Worm (Caenorhabditis elegans) whole organism, late embryonic: ENCODE results near the gene cpg-8.

Experiments
- T23F11.4 ChIP-seq: fragments of 200-800 bp; sonication (Bioruptor generic); optimal IDR thresholded peaks from 2 replicates; lab custom pipeline; 2018; ENCODE audit warnings: mild to moderate bottlenecking, missing genetic modification characterization, missing compliant biosample characterization
- ceh-6 ChIP-seq: fragments of 200-800 bp; sonication (Bioruptor generic); optimal IDR thresholded peaks from 2 replicates; lab custom pipeline; 2018; ENCODE audit warnings: mild to moderate bottlenecking, missing genetic modification characterization, missing compliant biosample characterization
- che-1 ChIP-seq: sonication (generic microtip); optimal IDR thresholded peaks from 2 replicates; lab custom pipeline; 2016; ENCODE audit warnings: mild to moderate bottlenecking, missing genetic modification characterization, missing compliant biosample characterization
- elt-2 ChIP-seq: sonication (generic microtip); optimal IDR thresholded peaks from 2 replicates; lab custom pipeline; 2016; ENCODE audit warnings: missing genetic modification reagents, missing genetic modification characterization, missing compliant biosample characterization
- pag-3 ChIP-seq: sonication (generic microtip); optimal IDR thresholded peaks from 2 replicates; lab custom pipeline; 2016; ENCODE audit warnings: missing compliant biosample characterization, missing genetic modification characterization, borderline replicate concordance
- pha-4 ChIP-seq: fragments of 150-350 bp; optimal IDR thresholded peaks from 2 replicates; lab custom pipeline; 2018; ENCODE audit warnings: missing biosample characterization, missing genetic modification reagents, missing genetic modification characterization
- sox-4 ChIP-seq: sonication (generic microtip); optimal IDR thresholded peaks from 2 replicates; lab custom pipeline; 2017; ENCODE audit warnings: mild to moderate bottlenecking, missing genetic modification characterization, inconsistent platforms, missing compliant biosample characterization
- unc-86 ChIP-seq: sonication (generic microtip); optimal IDR thresholded peaks from 2 replicates; lab custom pipeline; 2016; ENCODE audit warnings: missing genetic modification characterization, missing compliant biosample characterization

DNA sequence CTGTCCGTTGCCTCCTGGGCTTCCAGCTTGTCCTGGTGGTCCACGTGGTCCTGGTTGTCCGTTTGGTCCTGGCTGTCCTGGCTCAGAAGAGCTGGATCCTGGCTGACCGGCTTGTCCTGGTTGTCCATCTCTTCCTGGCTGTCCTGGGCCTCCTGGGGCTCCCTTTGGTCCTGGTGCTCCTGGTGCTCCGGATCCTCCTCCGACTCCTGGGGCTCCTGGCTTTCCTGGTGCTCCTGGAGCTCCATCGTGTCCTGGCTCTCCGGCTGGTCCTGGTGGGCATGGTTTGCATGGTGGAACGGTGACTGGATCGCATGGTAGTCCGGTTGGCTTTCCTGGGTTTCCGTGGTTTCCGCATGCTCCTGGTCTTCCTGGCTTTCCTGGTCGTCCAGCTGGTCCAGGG, 39.1 kb downstream of the cpg-8 start:
- TF ChIP-seq pag-3 (tag; lab: Kevin White, UChicago) (no peak), ceh-6 (GFP tag; lab: Kevin White, UChicago) (no peak), T23F11.4 (GFP tag; lab: Kevin White, UChicago) (no peak), pha-4 (tag; lab: Kevin White, UChicago) (no peak), unc-86 (no peak), sox-4 (tag; lab: Kevin White, UChicago) (no peak), che-1 (tag; lab: Kevin White, UChicago) (no peak), elt-2 (tag; lab: Kevin White, UChicago) (no peak)
